Fruit fly (Drosophila melanogaster) whole organism, embryonic: ENCODE data around the gene Alg12.

Experiments
- B-H2 ChIP-seq: fragments of 200-800 bp; sonication (Bioruptor generic); optimal IDR thresholded peaks from 2 replicates; lab custom pipeline; 2018; ENCODE audit warnings: missing biosample characterization, mild to moderate bottlenecking, missing genetic modification characterization
- BEAF-32 ChIP-seq: fragments of 200-800 bp; sonication (Bioruptor generic); optimal IDR thresholded peaks from 3 replicates; lab custom pipeline; 2017; ENCODE audit warnings: missing biosample characterization, missing genetic modification characterization, mild to moderate bottlenecking, moderate library complexity, missing genetic modification reagents
- CG10209 ChIP-seq: fragments of 200-800 bp; sonication (Bioruptor generic); optimal IDR thresholded peaks from 3 replicates; lab custom pipeline; 2017; ENCODE audit warnings: missing biosample characterization, mild to moderate bottlenecking, missing genetic modification characterization, missing genetic modification reagents
- CG10366 ChIP-seq: fragments of 200-800 bp; sonication (Bioruptor generic); IDR thresholded peaks from 2 replicates; pipeline ENCODE4 v1.3.6; 2022; ENCODE audit warnings: missing biosample characterization, missing genetic modification characterization
- CG10431 ChIP-seq: fragments of 200-800 bp; sonication (Bioruptor generic); optimal IDR thresholded peaks from 3 replicates; lab custom pipeline; 2018; ENCODE audit warnings: missing biosample characterization, mild to moderate bottlenecking, missing genetic modification characterization
- CG11085 ChIP-seq: fragments of 200-800 bp; sonication (Bioruptor generic); IDR thresholded peaks from 2 replicates; pipeline ENCODE4 v1.3.6; 2022; ENCODE audit warnings: missing biosample characterization, missing genetic modification characterization
- CG11504 ChIP-seq: fragments of 200-800 bp; sonication (Bioruptor generic); optimal IDR thresholded peaks from 3 replicates; lab custom pipeline; 2019; ENCODE audit warnings: missing biosample characterization, mild to moderate bottlenecking, missing genetic modification characterization, moderate library complexity
- CG11723 ChIP-seq: fragments of 200-800 bp; sonication (Bioruptor generic); optimal IDR thresholded peaks from 2 replicates; lab custom pipeline; 2017; ENCODE audit warnings: missing biosample characterization, mild to moderate bottlenecking, missing genetic modification characterization
- CG12744 ChIP-seq: fragments of 200-800 bp; sonication (Bioruptor generic); optimal IDR thresholded peaks from 2 replicates; lab custom pipeline; 2016; ENCODE audit warnings: missing biosample characterization, missing genetic modification characterization
- CG12942 ChIP-seq: fragments of 200-800 bp; sonication (Bioruptor generic); optimal IDR thresholded peaks from 3 replicates; lab custom pipeline; 2016; ENCODE audit warnings: missing biosample characterization, missing genetic modification characterization
- CG13287 ChIP-seq: fragments of 200-800 bp; sonication (Bioruptor generic); IDR thresholded peaks from 2 replicates; pipeline ENCODE4 v1.3.6; 2022; ENCODE audit warnings: missing biosample characterization, missing genetic modification characterization; ENCODE audit not compliant: partially characterized antibody
- CG15269 ChIP-seq: fragments of 200-800 bp; sonication (Bioruptor generic); optimal IDR thresholded peaks from 2 replicates; lab custom pipeline; 2018; ENCODE audit warnings: missing biosample characterization, mild to moderate bottlenecking, missing genetic modification characterization, moderate library complexity
- CG2199 ChIP-seq: fragments of 200-800 bp; sonication (Bioruptor generic); IDR thresholded peaks from 3 replicates; pipeline ENCODE4 v1.3.6; 2022; ENCODE audit warnings: missing biosample characterization, missing genetic modification characterization
- CG42726 ChIP-seq: fragments of 200-800 bp; sonication (Bioruptor generic); IDR thresholded peaks from 2 replicates; pipeline ENCODE4 v1.3.6; 2022; ENCODE audit warnings: missing biosample characterization, missing genetic modification characterization; ENCODE audit not compliant: partially characterized antibody
- CG4360 ChIP-seq: fragments of 200-800 bp; sonication (Bioruptor generic); IDR thresholded peaks from 2 replicates; pipeline ENCODE4 v1.3.6; 2022; ENCODE audit warnings: missing biosample characterization, missing genetic modification characterization
- CG4854 ChIP-seq: fragments of 200-800 bp; sonication (Bioruptor generic); optimal IDR thresholded peaks from 2 replicates; lab custom pipeline; 2016; ENCODE audit warnings: missing biosample characterization, missing genetic modification characterization, inconsistent platforms
- CG5245 ChIP-seq: fragments of 200-800 bp; sonication (Bioruptor generic); optimal IDR thresholded peaks from 3 replicates; lab custom pipeline; 2016; ENCODE audit warnings: missing biosample characterization, missing genetic modification characterization
- CG9932 ChIP-seq: fragments of 200-800 bp; sonication (Bioruptor generic); IDR thresholded peaks from 2 replicates; pipeline ENCODE4 v1.3.6; 2022; ENCODE audit warnings: missing biosample characterization, missing genetic modification characterization
- E2f1 ChIP-seq: fragments of 200-800 bp; sonication (Bioruptor generic); IDR thresholded peaks from 2 replicates; pipeline ENCODE4 v1.3.6; 2022; ENCODE audit warnings: missing biosample characterization, missing genetic modification characterization
- HHEX ChIP-seq: fragments of 200-800 bp; sonication (Bioruptor generic); optimal IDR thresholded peaks from 3 replicates; lab custom pipeline; 2017; ENCODE audit warnings: missing biosample characterization, mild to moderate bottlenecking, missing genetic modification characterization, missing genetic modification reagents
- Hey ChIP-seq: fragments of 200-800 bp; sonication (Bioruptor generic); optimal IDR thresholded peaks from 3 replicates; lab custom pipeline; 2018; ENCODE audit warnings: missing biosample characterization, mild to moderate bottlenecking, missing genetic modification characterization
- Kr ChIP-seq: fragments of 200-800 bp; sonication (Bioruptor generic); optimal IDR thresholded peaks from 2 replicates; lab custom pipeline; 2017; ENCODE audit warnings: missing biosample characterization, mild to moderate bottlenecking, missing genetic modification characterization
- Med ChIP-seq: fragments of 200-800 bp; sonication (Bioruptor generic); peaks from one replicate; lab custom pipeline; 2016; ENCODE audit warnings: missing biosample characterization, missing genetic modification characterization, mild to moderate bottlenecking, inconsistent platforms, moderate library complexity
- Meics ChIP-seq: fragments of 200-800 bp; sonication (Bioruptor generic); optimal IDR thresholded peaks from 2 replicates; lab custom pipeline; 2017; ENCODE audit warnings: missing biosample characterization, mild to moderate bottlenecking, missing genetic modification characterization
- Myb ChIP-seq: fragments of 200-800 bp; sonication (Bioruptor generic); optimal IDR thresholded peaks from 2 replicates; lab custom pipeline; 2016; ENCODE audit warnings: missing biosample characterization, missing genetic modification characterization
- Optix ChIP-seq: fragments of 200-800 bp; sonication (Bioruptor generic); IDR thresholded peaks from 3 replicates; pipeline ENCODE4 v1.3.6; 2022; ENCODE audit warnings: missing biosample characterization, missing genetic modification characterization
- Stat92E ChIP-seq, 3 experiments: fragments of >200 bp in 2 of 3; fragments of 200-800 bp in 1 of 3; sonication (Bioruptor generic) in 1 of 3; optimal IDR thresholded peaks; 2 replicates each; lab custom pipeline; 2017 to 2019; ENCODE audit warnings: missing biosample characterization in 3 of 3, missing genetic modification characterization in 3 of 3, mild to moderate bottlenecking in 1 of 3, moderate library complexity in 1 of 3
- TFAM ChIP-seq: fragments of 200-800 bp; sonication (Bioruptor generic); optimal IDR thresholded peaks from 2 replicates; lab custom pipeline; 2017; ENCODE audit warnings: missing biosample characterization, missing genetic modification characterization, inconsistent platforms
- ap ChIP-seq: fragments of 200-800 bp; sonication (Bioruptor generic); IDR thresholded peaks from 2 replicates; pipeline ENCODE4 v1.3.6; 2022; ENCODE audit warnings: missing biosample characterization, missing genetic modification characterization
- az2 ChIP-seq: fragments of 200-800 bp; sonication (Bioruptor generic); optimal IDR thresholded peaks from 3 replicates; lab custom pipeline; 2016; ENCODE audit warnings: missing biosample characterization, missing genetic modification characterization
- chinmo ChIP-seq: fragments of 200-800 bp; sonication (Bioruptor generic); IDR thresholded peaks from 4 replicates; pipeline ENCODE4 v1.3.6; 2022; ENCODE audit warnings: missing biosample characterization, missing genetic modification characterization; ENCODE audit not compliant: partially characterized antibody
- dan ChIP-seq: fragments of 200-800 bp; sonication (Bioruptor generic); IDR thresholded peaks from 2 replicates; pipeline ENCODE4 v1.3.6; 2022; ENCODE audit warnings: missing biosample characterization, missing genetic modification characterization
- dmrt11E ChIP-seq: fragments of 200-800 bp; sonication (Bioruptor generic); optimal IDR thresholded peaks from 3 replicates; lab custom pipeline; 2018; ENCODE audit warnings: missing biosample characterization, mild to moderate bottlenecking, missing genetic modification characterization, moderate library complexity
- exex ChIP-seq: fragments of 200-800 bp; sonication (Bioruptor generic); optimal IDR thresholded peaks from 4 replicates; lab custom pipeline; 2018; ENCODE audit warnings: missing biosample characterization, mild to moderate bottlenecking, missing genetic modification characterization, moderate library complexity
- gce ChIP-seq: fragments of 200-800 bp; sonication (Bioruptor generic); IDR thresholded peaks from 3 replicates; pipeline ENCODE4 v1.3.6; 2022; ENCODE audit warnings: missing biosample characterization, missing genetic modification characterization
- gem ChIP-seq: fragments of 200-800 bp; sonication (Bioruptor generic); optimal IDR thresholded peaks from 2 replicates; lab custom pipeline; 2019; ENCODE audit warnings: missing biosample characterization, mild to moderate bottlenecking, missing genetic modification characterization, moderate library complexity
- grn ChIP-seq: fragments of 200-800 bp; sonication (Bioruptor generic); optimal IDR thresholded peaks from 3 replicates; lab custom pipeline; 2017; ENCODE audit warnings: missing biosample characterization, missing genetic modification characterization
- insv ChIP-seq, 2 experiments: fragments of 200-800 bp; sonication (Bioruptor generic); optimal IDR thresholded peaks; 3 replicates each; lab custom pipeline; 2016 to 2018; ENCODE audit warnings: missing biosample characterization in 2 of 2, missing genetic modification characterization in 2 of 2
- kni ChIP-seq: fragments of 200-800 bp; sonication (Bioruptor generic); optimal IDR thresholded peaks from 3 replicates; lab custom pipeline; 2017; ENCODE audit warnings: mild to moderate bottlenecking, missing biosample characterization, missing genetic modification reagents, missing genetic modification characterization
- nom ChIP-seq: fragments of 200-800 bp; sonication (Bioruptor generic); optimal IDR thresholded peaks from 2 replicates; lab custom pipeline; 2017; ENCODE audit warnings: missing biosample characterization, missing genetic modification characterization, mild to moderate bottlenecking, moderate library complexity, missing genetic modification reagents
- pnt ChIP-seq: fragments of 200-800 bp; sonication (Bioruptor generic); optimal IDR thresholded peaks from 3 replicates; lab custom pipeline; 2016; ENCODE audit warnings: missing biosample characterization, missing genetic modification characterization
- psq ChIP-seq: fragments of 200-800 bp; sonication (Bioruptor generic); optimal IDR thresholded peaks from 2 replicates; lab custom pipeline; 2017; ENCODE audit warnings: missing biosample characterization, missing genetic modification characterization
- scrt ChIP-seq: fragments of 200-800 bp; sonication (Bioruptor generic); optimal IDR thresholded peaks from 2 replicates; lab custom pipeline; 2018; ENCODE audit warnings: missing biosample characterization, mild to moderate bottlenecking, missing genetic modification characterization, moderate library complexity
- sd ChIP-seq: fragments of 200-800 bp; sonication (Bioruptor generic); optimal IDR thresholded peaks from 3 replicates; lab custom pipeline; 2018; ENCODE audit warnings: missing biosample characterization, mild to moderate bottlenecking, missing genetic modification characterization, moderate library complexity
- sima ChIP-seq: fragments of 200-800 bp; sonication (Bioruptor generic); optimal IDR thresholded peaks from 2 replicates; lab custom pipeline; 2016; ENCODE audit warnings: missing biosample characterization, missing genetic modification characterization
- slbo ChIP-seq: fragments of 200-800 bp; sonication (Bioruptor generic); IDR thresholded peaks from 2 replicates; pipeline ENCODE4 v1.3.6; 2022; ENCODE audit warnings: missing biosample characterization, missing genetic modification characterization
- sna ChIP-seq: fragments of 200-800 bp; sonication (Bioruptor generic); IDR thresholded peaks from 2 replicates; pipeline ENCODE4 v1.3.6; 2022; ENCODE audit warnings: missing biosample characterization, missing genetic modification characterization; ENCODE audit not compliant: partially characterized antibody
- unc-4 ChIP-seq: fragments of 200-800 bp; sonication (Bioruptor generic); IDR thresholded peaks from 2 replicates; pipeline ENCODE4 v1.3.6; 2022; ENCODE audit warnings: missing biosample characterization, missing genetic modification characterization; ENCODE audit not compliant: partially characterized antibody
- wek ChIP-seq: fragments of 200-800 bp; sonication (Bioruptor generic); optimal IDR thresholded peaks from 3 replicates; lab custom pipeline; 2018; ENCODE audit warnings: missing biosample characterization, mild to moderate bottlenecking, missing genetic modification characterization, moderate library complexity
- zf30C ChIP-seq: fragments of 200-800 bp; sonication (Bioruptor generic); optimal IDR thresholded peaks from 3 replicates; lab custom pipeline; 2018; ENCODE audit warnings: missing biosample characterization, mild to moderate bottlenecking, missing genetic modification characterization
- zfh2 ChIP-seq: fragments of 200-800 bp; sonication (Bioruptor generic); optimal IDR thresholded peaks from 2 replicates; lab custom pipeline; 2016; ENCODE audit warnings: missing biosample characterization, missing genetic modification characterization

Alg12 gene

DNA sequence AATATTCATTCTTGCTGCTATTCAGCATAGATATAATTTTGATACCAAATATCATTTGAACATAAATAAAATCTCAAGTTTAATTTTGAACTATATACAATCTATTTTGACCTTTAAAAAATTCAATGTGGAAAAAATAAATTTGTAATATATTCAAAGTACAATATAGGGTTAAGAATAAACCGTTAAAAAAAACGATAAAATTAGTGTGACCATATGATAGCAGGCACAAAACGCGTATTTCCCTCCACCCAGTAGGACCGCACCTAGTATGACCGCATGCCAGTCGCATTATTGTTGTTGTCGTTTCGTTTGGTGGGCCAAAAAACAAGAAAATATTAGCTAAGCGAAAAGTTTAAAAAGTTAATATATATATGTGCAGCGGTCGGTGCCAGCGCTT is 36.7 kb downstream of the Alg12 start, which contains the start of gene CG8516 (continued):
- TF ChIP-seq kni (GFP tag; lab: Kevin White, UChicago) (no peak), exex (tag; lab: Kevin White, UChicago) (no peak), Stat92E (GFP tag; optimal IDR thresholded peaks at IDR 0.05; lab: Kevin White, UChicago) (no peak), dmrt11E (tag; lab: Kevin White, UChicago) (no peak), CG15269 (tag; lab: Kevin White, UChicago) (no peak), Optix (GFP tag; lab: Robert Waterston, UW) (no peak), unc-4 (GFP tag; lab: Robert Waterston, UW) (peak; percentile 20; the same call in 1 of the 2 replicates), CG2199 (GFP tag; lab: Robert Waterston, UW) (no peak), CG9932 (GFP tag; lab: Robert Waterston, UW) (peak; percentile 37; the same call in 1 of the 2 replicates), Kr (GFP tag; lab: Kevin White, UChicago) (no peak), sima (GFP tag; lab: Kevin White, UChicago) (no peak), CG12744 (GFP tag; lab: Kevin White, UChicago) (no peak), Hey (tag; lab: Kevin White, UChicago) (no peak), B-H2 (GFP tag; lab: Kevin White, UChicago) (no peak), Meics (peak; percentile 0), CG12942 (GFP tag; lab: Kevin White, UChicago) (no peak), Myb (GFP tag; lab: Kevin White, UChicago) (peak; percentile 95), chinmo (GFP tag; lab: Robert Waterston, UW) (no peak), nom (GFP tag; lab: Kevin White, UChicago) (no peak), sna (GFP tag; lab: Robert Waterston, UW) (no peak), CG5245 (GFP tag; lab: Kevin White, UChicago) (no peak), gce (GFP tag; lab: Robert Waterston, UW) (no peak), slbo (GFP tag; lab: Robert Waterston, UW) (no peak), TFAM (GFP tag; lab: Kevin White, UChicago) (no peak), CG4360 (GFP tag; lab: Robert Waterston, UW) (peak; percentile 90), scrt (GFP tag; lab: Kevin White, UChicago) (no peak), zfh2 (no peak), az2 (GFP tag; lab: Kevin White, UChicago) (no peak), CG4854 (GFP tag; lab: Kevin White, UChicago) (no peak), CG10366 (GFP tag; lab: Robert Waterston, UW) (no peak), CG11085 (GFP tag; lab: Robert Waterston, UW) (no peak), CG42726 (GFP tag; lab: Robert Waterston, UW) (no peak), E2f1 (GFP tag; lab: Robert Waterston, UW) (no peak), CG11723 (GFP tag; lab: Kevin White, UChicago) (no peak), Med (GFP tag; lab: Kevin White, UChicago) (peak; percentile 70), HHEX (GFP tag; lab: Kevin White, UChicago) (no peak), ap (GFP tag; lab: Robert Waterston, UW) (no peak), wek (GFP tag; lab: Kevin White, UChicago) (no peak), gem (tag; lab: Kevin White, UChicago) (no peak), pnt (GFP tag; lab: Kevin White, UChicago) (no peak), psq (GFP tag; lab: Kevin White, UChicago) (no peak), zf30C (no peak), grn (GFP tag; lab: Kevin White, UChicago) (no peak), CG10209 (GFP tag; lab: Kevin White, UChicago) (no peak), insv (GFP tag; optimal IDR thresholded peaks at IDR 0.05; lab: Kevin White, UChicago) (no peak), CG10431 (GFP tag; lab: Kevin White, UChicago) (no peak), CG13287 (GFP tag; lab: Robert Waterston, UW) (no peak; the same call in 1 of the 2 replicates), sd (tag; lab: Kevin White, UChicago) (no peak), BEAF-32 (GFP tag; lab: Kevin White, UChicago) (peak; percentile 41), CG11504 (no peak), dan (no peak)
